Worm (Caenorhabditis elegans): ENCODE results near the gene grl-30.

ce11 chrV:3588223-3588622 lies 32.1 kb downstream of the grl-30 start:
- TF ChIP-seq pha-4 (tag; optimal IDR thresholded peaks at IDR 0.05) (no peak), snpc-4 (tag; optimal IDR thresholded peaks at IDR 0.05) (no peak), unc-62 (GFP tag; optimal IDR thresholded peaks at IDR 0.05) (no peak), ces-1 (GFP tag; optimal IDR thresholded peaks at IDR 0.05) (no peak), ceh-83 (GFP tag; optimal IDR thresholded peaks at IDR 0.05) (no peak), nhr-12 (tag; optimal IDR thresholded peaks at IDR 0.05) (no peak), lin-32 (GFP tag; optimal IDR thresholded peaks at IDR 0.05) (no peak), zip-8 (tag; optimal IDR thresholded peaks at IDR 0.05) (no peak), unc-39 (tag; optimal IDR thresholded peaks at IDR 0.05) (no peak), elt-1 (tag; optimal IDR thresholded peaks at IDR 0.05; ENCODE audit: borderline replicate concordance, insufficient read depth) (no peak), lin-13 (tag; optimal IDR thresholded peaks at IDR 0.05) (no peak), elt-3 (tag; optimal IDR thresholded peaks at IDR 0.05) (no peak), ztf-11 (tag; optimal IDR thresholded peaks at IDR 0.05) (no peak)
